Worm (Caenorhabditis elegans) whole organism, L4 larva: ENCODE measurements around the gene ZC443.2.

Experiments
- lim-7 ChIP-seq: fragments of 200-800 bp; sonication (Bioruptor generic); IDR thresholded peaks from 2 replicates; pipeline ENCODE4 v1.3.6; 2022; ENCODE audit warnings: missing genetic modification characterization, missing compliant biosample characterization
- nhr-41 ChIP-seq: fragments of 200-800 bp; sonication (Bioruptor generic); IDR thresholded peaks from 2 replicates; pipeline ENCODE4 v1.3.6; 2022; ENCODE audit warnings: missing genetic modification reagents, missing genetic modification characterization, missing compliant biosample characterization

ce11 chrV:12788451-12788850 lies 22.5 kb downstream of the ZC443.2 start, which contains the start of gene srbc-44:
- TF ChIP-seq lim-7 (GFP tag; lab: Robert Waterston, UW), result no peak
- TF ChIP-seq nhr-41 (GFP tag; lab: Robert Waterston, UW), result no peak
